Fruit fly (Drosophila melanogaster): ENCODE measurements around the gene CG7368.

Gene CG7368

dm6 chr3L:11579919-11580318 lies 17.1 kb upstream of the CG7368 start, which contains the start of gene CG43390 (continued):
- TF ChIP-seq D19B (GFP tag; optimal IDR thresholded peaks at IDR 0.05) (peak; percentile 9), Lpt (GFP tag; optimal IDR thresholded peaks at IDR 0.05) (no peak), pb (GFP tag; optimal IDR thresholded peaks at IDR 0.05) (no peak), CG17385 (GFP tag; optimal IDR thresholded peaks at IDR 0.05) (peak; percentile 47), PHDP (tag; optimal IDR thresholded peaks at IDR 0.05) (peak; percentile 76), CG31224 (GFP tag; IDR thresholded peaks at IDR 0.05) (no peak), B-H2 (GFP tag; optimal IDR thresholded peaks at IDR 0.05) (peak; percentile 69), CG2875 (GFP tag; optimal IDR thresholded peaks at IDR 0.05) (peak; percentile 7), CG6175 (GFP tag; IDR thresholded peaks at IDR 0.05) (no peak), CG7987 (GFP tag; optimal IDR thresholded peaks at IDR 0.05) (peak; percentile 56), Fer3 (tag; optimal IDR thresholded peaks at IDR 0.05) (peak; percentile 60), Taf1 (GFP tag; IDR thresholded peaks at IDR 0.05) (no peak), CG4820 (GFP tag; optimal IDR thresholded peaks at IDR 0.05) (no peak), CG14441 (GFP tag; IDR thresholded peaks at IDR 0.05) (no peak), luna (GFP tag; optimal IDR thresholded peaks at IDR 0.05) (peak; percentile 44), CG12219 (GFP tag; optimal IDR thresholded peaks at IDR 0.05) (no peak), CG2120 (GFP tag; optimal IDR thresholded peaks at IDR 0.05) (peak; percentile 59), pzg (GFP tag; optimal IDR thresholded peaks at IDR 0.05) (no peak), ham (GFP tag; IDR thresholded peaks at IDR 0.05) (no peak), Ada2b (GFP tag; IDR thresholded peaks at IDR 0.05) (no peak), CG9215 (GFP tag; IDR thresholded peaks at IDR 0.05) (no peak), CkIIα-i1 (GFP tag; IDR thresholded peaks at IDR 0.05) (no peak), peb (GFP tag; IDR thresholded peaks at IDR 0.05) (no peak), nerfin-2 (GFP tag; IDR thresholded peaks at IDR 0.05; ENCODE audit: partially characterized antibody) (no peak), Oli (tag; optimal IDR thresholded peaks at IDR 0.05) (no peak), az2 (GFP tag; optimal IDR thresholded peaks at IDR 0.05) (no peak), CG1792 (GFP tag; optimal IDR thresholded peaks at IDR 0.05) (peak; percentile 11), sob (GFP tag; IDR thresholded peaks at IDR 0.05) (peak; percentile 68; the same call in 1 of the 2 replicates), phol (tag; optimal IDR thresholded peaks at IDR 0.05) (no peak), gcm (GFP tag; optimal IDR thresholded peaks at IDR 0.05) (no peak), GATAe (GFP tag; conservative IDR thresholded peaks at IDR 0.05) (no peak), Fer2 (tag; optimal IDR thresholded peaks at IDR 0.05) (no peak), CG1647 (GFP tag; optimal IDR thresholded peaks at IDR 0.05) (peak; percentile 48), rib (GFP tag; IDR thresholded peaks at IDR 0.05) (no peak), Abd-B (GFP tag; optimal IDR thresholded peaks at IDR 0.05) (no peak), CG10431 (GFP tag; optimal IDR thresholded peaks at IDR 0.05) (no peak), Lim3 (GFP tag; IDR thresholded peaks at IDR 0.05) (no peak), unc-4 (GFP tag; IDR thresholded peaks at IDR 0.05; ENCODE audit: partially characterized antibody) (no peak), CG18476 (GFP tag; optimal IDR thresholded peaks at IDR 0.05) (no peak), Trl (optimal IDR thresholded peaks at IDR 0.05) (no peak), Trl (GFP tag; optimal IDR thresholded peaks at IDR 0.05) (no peak), CG18599 (GFP tag; optimal IDR thresholded peaks at IDR 0.05) (peak; percentile 76), H15 (GFP tag; IDR thresholded peaks at IDR 0.05) (no peak), Hr78 (GFP tag; optimal IDR thresholded peaks at IDR 0.05) (no peak), zfh1 (GFP tag; IDR thresholded peaks at IDR 0.05) (no peak), Deaf1 (tag; optimal IDR thresholded peaks at IDR 0.05) (no peak), oc (tag; optimal IDR thresholded peaks at IDR 0.05) (no peak), CG7357 (GFP tag; IDR thresholded peaks at IDR 0.05) (no peak), Xbp1 (GFP tag; optimal IDR thresholded peaks at IDR 0.05) (no peak), CG2202 (tag; optimal IDR thresholded peaks at IDR 0.05) (no peak), cato (GFP tag; optimal IDR thresholded peaks at IDR 0.05; ENCODE audit: borderline replicate concordance) (no peak), crol (GFP tag; IDR thresholded peaks at IDR 0.05) (no peak)

All from whole organism, embryonic.